Fruit fly (Drosophila melanogaster) whole organism, embryonic: ENCODE measurements around the gene kibra.

ENCODE experiments used
- CG16779 ChIP-seq: fragments of 200-800 bp; sonication (Bioruptor generic); IDR thresholded peaks from 2 replicates; pipeline ENCODE4 v1.3.6; 2022; ENCODE audit warnings: missing biosample characterization, missing genetic modification characterization
- CG34422 ChIP-seq: fragments of 200-800 bp; sonication (Bioruptor generic); IDR thresholded peaks from 3 replicates; pipeline ENCODE4 v1.3.6; 2022; ENCODE audit warnings: missing biosample characterization, missing genetic modification characterization
- CG4707 ChIP-seq: fragments of 200-800 bp; sonication (Bioruptor generic); optimal IDR thresholded peaks from 2 replicates; lab custom pipeline; 2018; ENCODE audit warnings: missing biosample characterization, mild to moderate bottlenecking, missing genetic modification characterization, moderate library complexity
- CG9727 ChIP-seq: fragments of 200-800 bp; sonication (Bioruptor generic); optimal IDR thresholded peaks from 3 replicates; lab custom pipeline; 2017; ENCODE audit warnings: missing biosample characterization, mild to moderate bottlenecking, missing genetic modification characterization
- Hsf ChIP-seq: fragments of 200-800 bp; sonication (Bioruptor generic); optimal IDR thresholded peaks from 3 replicates; lab custom pipeline; 2016; ENCODE audit warnings: missing biosample characterization, missing genetic modification characterization
- Scr ChIP-seq: fragments of 200-800 bp; sonication (Bioruptor generic); IDR thresholded peaks from 2 replicates; pipeline ENCODE4 v1.3.6; 2022; ENCODE audit warnings: missing biosample characterization, missing genetic modification characterization; ENCODE audit not compliant: partially characterized antibody
- ara ChIP-seq: fragments of 200-800 bp; sonication (Bioruptor generic); IDR thresholded peaks from 2 replicates; pipeline ENCODE4 v1.3.6; 2022; ENCODE audit warnings: missing biosample characterization, missing genetic modification characterization
- cato ChIP-seq: fragments of 200-800 bp; sonication (Bioruptor generic); optimal IDR thresholded peaks from 2 replicates; lab custom pipeline; 2016; ENCODE audit warnings: missing biosample characterization, missing genetic modification characterization, borderline replicate concordance
- gro ChIP-seq: fragments of 200-800 bp; sonication (Bioruptor generic); optimal IDR thresholded peaks from 2 replicates; lab custom pipeline; 2016; ENCODE audit warnings: missing biosample characterization, missing genetic modification characterization
- otp ChIP-seq: fragments of 200-800 bp; sonication (Bioruptor generic); IDR thresholded peaks from 3 replicates; pipeline ENCODE4, ENCODE4 v1.3.6; 2022; ENCODE audit warnings: missing biosample characterization, missing genetic modification characterization
- shn ChIP-seq: fragments of 200-800 bp; sonication (Bioruptor generic); optimal IDR thresholded peaks from 3 replicates; lab custom pipeline; 2016; ENCODE audit warnings: missing biosample characterization, missing genetic modification characterization
- unpg ChIP-seq: fragments of 200-800 bp; sonication (Bioruptor generic); optimal IDR thresholded peaks from 3 replicates; lab custom pipeline; 2018; ENCODE audit warnings: missing biosample characterization, mild to moderate bottlenecking, missing genetic modification characterization, moderate library complexity

dm6 chr3R:14714904-14715588 lies 9.0 kb downstream of the kibra start:
- TF ChIP-seq shn (GFP tag; lab: Kevin White, UChicago) (peak; percentile 19), CG9727 (GFP tag; lab: Kevin White, UChicago) (peak; percentile 9), CG16779 (GFP tag; lab: Robert Waterston, UW) (no peak), ara (GFP tag; lab: Robert Waterston, UW) (peak; percentile 49; the same call in 1 of the 2 replicates), Scr (GFP tag; lab: Robert Waterston, UW) (no peak), CG34422 (no peak), gro (GFP tag; lab: Kevin White, UChicago) (no peak), cato (GFP tag; lab: Kevin White, UChicago) (no peak), unpg (GFP tag; lab: Kevin White, UChicago) (peak; percentile 77), Hsf (peak; percentile 45), otp (GFP tag; lab: Robert Waterston, UW) (0 out of 3 replicates have a peak, but pooled peaks have one; percentile 19), CG4707 (GFP tag; lab: Kevin White, UChicago) (peak; percentile 37)
